Worm (Caenorhabditis elegans) whole organism, L2 larva: ENCODE data around the gene gldi-6.

Experiments used
- C34F6.9 ChIP-seq: fragments of 150-350 bp; optimal IDR thresholded peaks from 2 replicates; lab custom pipeline; 2014; ENCODE audit warnings: missing biosample characterization, missing genetic modification characterization
- ama-1 ChIP-seq: fragments of 150-350 bp; optimal IDR thresholded peaks from 2 replicates; lab custom pipeline; 2018; ENCODE audit warnings: inconsistent platforms
- blmp-1 ChIP-seq: sonication (generic microtip); optimal IDR thresholded peaks from 2 replicates; lab custom pipeline; 2017; ENCODE audit warnings: missing genetic modification characterization, mild to moderate bottlenecking, missing compliant biosample characterization, antibody characterized with exemption, moderate library complexity; ENCODE audit not compliant: insufficient read depth
- dmd-4 ChIP-seq: sonication (generic microtip); optimal IDR thresholded peaks from 2 replicates; lab custom pipeline; 2017; ENCODE audit warnings: missing biosample characterization, missing genetic modification characterization
- egl-27 ChIP-seq: sonication (generic microtip); optimal IDR thresholded peaks from 3 replicates; lab custom pipeline; 2017; ENCODE audit warnings: missing biosample characterization, missing genetic modification reagents, missing genetic modification characterization
- lin-13 ChIP-seq: fragments of 150-350 bp; optimal IDR thresholded peaks from 2 replicates; lab custom pipeline; 2014; ENCODE audit warnings: missing biosample characterization, missing genetic modification reagents, missing genetic modification characterization
- nhr-10 ChIP-seq: sonication (generic microtip); optimal IDR thresholded peaks from 2 replicates; lab custom pipeline; 2017; ENCODE audit warnings: missing biosample characterization, missing genetic modification characterization
- nhr-21 ChIP-seq: fragments of 150-350 bp; optimal IDR thresholded peaks from 2 replicates; lab custom pipeline; 2014; ENCODE audit warnings: missing biosample characterization, missing genetic modification characterization
- nhr-23 ChIP-seq: fragments of 150-350 bp; optimal IDR thresholded peaks from 2 replicates; lab custom pipeline; 2014; ENCODE audit warnings: missing biosample characterization, missing genetic modification reagents, missing genetic modification characterization

ce11 chrII:3500373-3500772, 53.6 kb downstream of the gldi-6 start:
- TF ChIP-seq ama-1 (lab: Kevin White, UChicago) = no peak
- TF ChIP-seq nhr-23 = no peak
- TF ChIP-seq lin-13 (GFP tag; lab: Kevin White, UChicago) = no peak
- TF ChIP-seq nhr-10 (tag; lab: Kevin White, UChicago) = no peak
- TF ChIP-seq nhr-21 = no peak
- no peak for TF ChIP-seq C34F6.9 (tag; lab: Kevin White, UChicago)
- TF ChIP-seq blmp-1 (tag; lab: Kevin White, UChicago) = no peak
- no peak for TF ChIP-seq dmd-4 (tag; lab: Kevin White, UChicago)
- TF ChIP-seq egl-27 (tag; lab: Kevin White, UChicago) = no peak
